Worm (Caenorhabditis elegans): ENCODE measurements around the gene R102.6.

DNA sequence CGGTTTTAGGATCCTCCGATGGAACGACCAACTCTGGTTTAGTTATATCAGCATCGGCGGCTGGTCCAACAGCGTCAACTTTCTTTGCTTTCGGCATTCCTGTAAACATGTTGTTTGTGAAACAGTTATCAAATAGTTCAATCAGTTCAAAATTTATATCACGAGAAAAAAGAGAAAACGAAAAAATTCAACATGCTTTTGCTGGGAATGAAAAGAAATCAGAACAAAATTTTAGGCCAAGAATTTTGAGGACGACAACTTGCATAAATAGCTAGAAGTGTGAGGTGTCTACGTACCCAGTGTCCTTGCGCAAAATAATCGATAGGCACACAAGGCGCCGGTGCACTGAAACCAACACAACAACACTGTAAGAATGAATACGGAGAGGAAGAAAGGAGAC is 25.6 kb downstream of the R102.6 start, which contains the start of gene K08C7.4:
- no peak for TF ChIP-seq nfya-1 (tag; optimal IDR thresholded peaks at IDR 0.05)
- no peak for TF ChIP-seq hlh-30 (tag; optimal IDR thresholded peaks at IDR 0.05; ENCODE audit: insufficient read depth)
- no peak for TF ChIP-seq pqm-1 (tag; optimal IDR thresholded peaks at IDR 0.05)
- TF ChIP-seq nhr-11 (tag; optimal IDR thresholded peaks at IDR 0.05) = no peak
- no peak for TF ChIP-seq sox-2 (GFP tag; IDR thresholded peaks at IDR 0.05)
